Worm (Caenorhabditis elegans) whole organism, dauer: ENCODE results near the gene W04E12.3.

Experiments used
- unc-62 ChIP-seq: sonication (generic microtip); optimal IDR thresholded peaks from 2 replicates; lab custom pipeline; 2017; ENCODE audit warnings: missing biosample characterization, missing genetic modification reagents, missing genetic modification characterization

The W04E12.3 gene

ce11 chrV:19733728-19734127 is 8.0 kb upstream of the W04E12.3 start:
- TF ChIP-seq unc-62 (GFP tag; lab: Kevin White, UChicago): no peak

DNA sequence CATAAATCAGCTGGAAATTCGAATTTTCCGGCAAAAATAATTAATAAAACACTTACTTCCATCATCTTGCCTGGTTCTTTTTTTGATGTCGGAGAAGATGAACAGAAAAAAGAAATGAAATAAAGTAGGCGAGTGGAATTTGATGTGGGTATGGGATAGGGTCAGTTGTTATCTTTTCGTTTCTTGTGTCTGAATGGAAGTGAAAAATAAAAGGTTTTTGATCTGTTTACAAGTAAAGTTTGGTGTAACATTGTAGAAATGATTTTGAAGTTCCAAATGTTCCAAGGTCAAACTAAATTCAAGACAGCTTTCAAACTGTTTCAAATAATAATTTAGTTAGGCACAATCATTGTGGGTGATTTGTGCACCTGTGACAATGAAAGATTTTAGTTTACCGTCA is 4.3 kb upstream of the W04E12.3 start, which contains the start of gene W04E12.7:
TSS of gene W04E12.7 (minus strand) at position 101 of the 400 bp plus-strand sequence.
- no peak for TF ChIP-seq unc-62 (GFP tag; lab: Kevin White, UChicago)

DNA sequence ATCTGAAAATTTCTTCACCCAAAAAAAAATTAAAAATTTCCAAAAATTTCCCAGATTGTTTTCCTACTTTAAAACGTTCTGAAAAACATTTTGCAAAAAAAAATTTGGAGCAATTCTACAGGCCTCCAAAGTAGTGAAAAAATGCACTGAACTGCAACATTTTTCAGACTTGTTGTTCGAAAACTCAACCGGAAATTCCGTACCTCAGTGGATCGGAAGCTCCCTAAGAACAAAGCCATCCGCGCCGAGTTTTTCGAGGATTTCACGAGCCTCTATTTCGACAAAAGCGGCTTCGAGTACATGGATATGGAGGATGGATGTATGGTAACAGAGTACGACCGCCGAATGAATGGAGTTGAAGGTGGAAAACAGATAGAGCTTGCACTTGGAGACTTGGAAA is 3.6 kb upstream of the W04E12.3 start, which contains the start of gene fbxa-131:
TSS of gene fbxa-131 (plus strand) at position 301 of the 400 bp plus-strand sequence.
- TF ChIP-seq unc-62 (GFP tag; lab: Kevin White, UChicago): no peak

DNA sequence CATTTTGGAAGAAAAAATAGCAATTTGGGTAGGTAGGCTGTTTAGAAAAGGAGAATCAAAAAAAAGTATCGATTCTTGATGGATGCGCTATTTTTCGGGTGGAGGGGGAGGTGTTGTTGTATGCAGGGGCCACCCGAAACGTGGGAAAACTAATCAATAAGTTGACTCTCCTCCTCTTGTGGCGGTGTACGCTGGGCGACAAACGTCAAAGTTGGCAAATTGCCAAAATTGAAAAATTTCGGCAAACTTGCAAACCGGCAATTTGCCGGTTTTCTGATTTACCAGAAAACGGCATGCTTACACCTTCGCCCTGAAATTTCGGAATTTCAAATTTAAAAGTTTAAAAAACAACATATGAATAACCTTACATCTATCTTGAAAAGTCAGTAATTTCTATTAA is 717 bp upstream of the W04E12.3 start, which contains the start of gene W04E12.2:
TSS of gene W04E12.2 (minus strand) at position 101 of the 400 bp plus-strand sequence.
- no peak for TF ChIP-seq unc-62 (GFP tag; lab: Kevin White, UChicago)

ce11 chrV:19743305-19743704 is 1.6 kb downstream of the W04E12.3 start, which contains the start of gene W04E12.4:
TSS of gene W04E12.4 (plus strand) at chrV:19743605.
- TF ChIP-seq unc-62 (GFP tag; lab: Kevin White, UChicago): no peak

- TF ChIP-seq unc-62 (GFP tag; lab: Kevin White, UChicago): no peak
Observed at ce11 chrV:19743794-19744193, 2.0 kb downstream of the W04E12.3 start.

DNA sequence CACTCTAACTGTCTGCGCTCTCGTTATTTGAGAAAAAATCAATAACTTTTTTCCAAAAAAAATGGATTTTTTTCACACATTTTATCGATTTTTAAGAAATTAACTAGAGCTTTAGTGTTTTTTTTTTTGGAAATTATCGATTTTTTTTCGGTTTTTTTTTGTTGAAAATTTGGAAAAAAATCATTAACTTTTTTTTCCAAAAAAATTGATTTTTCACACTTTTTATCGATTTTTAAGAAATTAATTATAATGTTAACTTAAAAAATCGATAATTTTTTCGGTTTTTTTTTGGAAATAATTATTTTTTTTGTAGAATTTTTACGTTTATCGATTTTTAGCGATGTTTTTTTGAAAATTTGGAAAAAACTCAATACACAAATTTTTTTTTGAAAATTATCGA is 2.5 kb downstream of the W04E12.3 start:
- no peak for TF ChIP-seq unc-62 (GFP tag; lab: Kevin White, UChicago)

ce11 chrV:19745852-19746251 is 4.1 kb downstream of the W04E12.3 start, which contains the start of gene W04E12.5:
TSS of gene W04E12.5 (plus strand) at chrV:19746152.
- TF ChIP-seq unc-62 (GFP tag; lab: Kevin White, UChicago): no peak

- TF ChIP-seq unc-62 (GFP tag; lab: Kevin White, UChicago): no peak
Observed at ce11 chrV:19747144-19747543, 5.4 kb downstream of the W04E12.3 start.

DNA sequence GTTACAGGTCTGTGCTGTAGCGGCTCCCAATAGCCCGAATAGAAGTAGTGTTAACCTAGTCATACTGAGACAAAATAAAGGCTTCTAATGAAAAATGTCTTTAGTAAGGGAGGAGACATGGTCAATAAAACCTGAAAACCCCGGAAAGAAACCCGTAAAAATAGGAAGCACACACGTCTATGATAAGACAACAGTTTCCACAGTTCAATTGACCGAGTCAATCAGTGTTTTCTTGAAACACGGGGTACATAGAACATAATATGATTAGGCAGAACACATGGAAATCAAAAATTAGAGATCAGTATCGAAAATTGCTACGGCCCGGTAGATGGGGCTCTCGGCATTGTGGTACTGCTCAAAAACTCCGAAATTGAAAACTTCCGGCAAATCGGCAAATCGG is 9.4 kb downstream of the W04E12.3 start, which contains the start of gene clec-49:
TSS of gene clec-49 (minus strand) at position 103 of the 400 bp plus-strand sequence.
- no peak for TF ChIP-seq unc-62 (GFP tag; lab: Kevin White, UChicago)

DNA sequence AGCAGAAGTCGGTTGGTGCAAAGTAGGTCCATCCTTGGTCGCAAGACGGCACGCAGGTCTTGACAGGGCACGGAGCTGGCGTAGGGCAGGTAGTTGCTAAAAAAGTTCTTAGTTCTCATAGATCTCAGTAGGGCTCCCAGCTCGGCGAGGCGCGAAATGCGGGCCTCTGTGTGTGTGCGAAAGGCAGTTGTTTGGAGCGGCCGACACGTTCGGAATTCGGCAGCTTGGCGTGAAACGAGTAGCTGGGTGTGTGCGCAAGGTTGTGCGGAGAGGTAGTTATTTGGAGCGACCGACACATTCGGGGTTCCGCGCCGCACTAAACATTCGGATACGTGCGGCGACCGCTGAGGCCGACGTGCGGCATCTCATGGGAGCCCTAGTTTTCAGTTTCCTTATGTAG is 11.1 kb downstream of the W04E12.3 start:
- TF ChIP-seq unc-62 (GFP tag; lab: Kevin White, UChicago): no peak

DNA sequence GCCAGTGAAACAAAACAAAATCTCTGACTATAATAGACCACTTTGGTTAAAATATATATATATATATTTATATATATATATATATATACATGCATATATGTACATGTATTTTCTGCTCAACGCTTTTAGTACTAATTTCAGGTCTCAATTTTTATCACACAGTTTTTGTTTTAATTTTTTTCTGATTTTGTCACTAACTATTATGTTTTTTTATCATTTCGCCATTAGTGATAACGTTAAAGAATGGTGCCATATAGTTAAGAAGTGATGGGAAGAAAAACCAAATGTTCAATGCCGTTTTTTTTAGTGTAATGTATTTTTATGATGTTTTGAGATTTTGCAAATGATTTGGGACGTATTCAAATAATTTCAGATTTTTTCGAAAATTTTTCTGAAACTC is 12.6 kb downstream of the W04E12.3 start:
- no peak for TF ChIP-seq unc-62 (GFP tag; lab: Kevin White, UChicago)

DNA sequence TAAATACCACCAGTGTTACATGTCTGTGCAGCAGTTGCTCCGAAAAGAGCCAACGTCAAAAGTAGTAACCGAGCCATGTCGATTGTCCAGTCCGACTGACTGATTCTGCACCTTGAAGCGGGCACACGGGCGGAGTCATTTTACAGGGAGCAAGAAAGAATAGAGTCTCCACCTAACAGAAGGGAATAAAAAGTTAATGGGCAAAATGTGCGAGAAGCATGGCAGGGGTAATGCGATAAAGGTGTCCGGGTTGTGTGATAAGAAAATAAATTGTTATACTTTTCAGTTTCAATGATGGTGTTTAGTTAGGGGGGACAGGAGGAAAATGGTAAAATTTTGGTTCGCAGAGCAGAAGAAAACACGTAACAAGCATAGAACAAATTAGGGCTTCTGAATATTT is 13.5 kb downstream of the W04E12.3 start, which contains the start of gene clec-50:
TSS of gene clec-50 (minus strand) at position 109 of the 400 bp plus-strand sequence.
- no peak for TF ChIP-seq unc-62 (GFP tag; lab: Kevin White, UChicago)

DNA sequence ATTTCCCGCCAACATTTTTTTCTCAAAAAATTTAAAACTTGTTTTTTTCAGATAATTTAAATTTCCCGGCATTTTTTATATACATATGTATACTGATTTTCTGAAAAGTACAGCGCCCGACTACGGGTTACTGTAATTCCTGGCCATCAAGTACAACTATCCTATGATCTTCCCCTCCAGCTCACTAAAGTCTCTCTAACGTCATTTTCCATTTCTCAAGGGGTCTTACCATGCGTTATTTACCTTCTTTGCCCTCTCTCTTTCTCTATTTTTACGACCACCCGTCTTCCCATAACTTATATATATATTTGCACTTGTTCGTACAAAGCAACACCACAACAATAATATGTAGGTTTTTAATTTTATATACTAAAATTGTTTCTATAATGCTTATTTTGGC is 14.5 kb downstream of the W04E12.3 start, which contains the start of gene W04E12.9:
TSS of gene W04E12.9 (plus strand) at position 301 of the 400 bp plus-strand sequence.
- no peak for TF ChIP-seq unc-62 (GFP tag; lab: Kevin White, UChicago)

DNA sequence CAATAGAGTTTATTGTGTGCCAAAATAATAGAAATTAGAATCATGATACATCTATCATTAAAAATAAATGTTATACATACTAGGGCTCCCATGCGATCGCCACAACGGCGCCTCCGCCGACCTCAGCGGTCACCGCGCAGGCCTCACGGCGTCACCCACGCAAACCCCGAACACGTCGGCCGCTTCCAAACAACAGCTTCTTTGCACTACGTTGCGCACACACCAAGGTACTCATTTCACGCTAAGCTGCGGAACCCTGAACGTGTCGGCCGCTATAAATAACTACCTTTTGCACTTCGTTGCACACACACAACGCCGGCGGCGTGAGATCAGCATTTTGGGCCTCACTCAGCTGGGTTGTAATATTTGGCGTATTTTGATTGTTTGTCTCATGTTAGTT is 17.5 kb downstream of the W04E12.3 start:
- no peak for TF ChIP-seq unc-62 (GFP tag; lab: Kevin White, UChicago)

DNA sequence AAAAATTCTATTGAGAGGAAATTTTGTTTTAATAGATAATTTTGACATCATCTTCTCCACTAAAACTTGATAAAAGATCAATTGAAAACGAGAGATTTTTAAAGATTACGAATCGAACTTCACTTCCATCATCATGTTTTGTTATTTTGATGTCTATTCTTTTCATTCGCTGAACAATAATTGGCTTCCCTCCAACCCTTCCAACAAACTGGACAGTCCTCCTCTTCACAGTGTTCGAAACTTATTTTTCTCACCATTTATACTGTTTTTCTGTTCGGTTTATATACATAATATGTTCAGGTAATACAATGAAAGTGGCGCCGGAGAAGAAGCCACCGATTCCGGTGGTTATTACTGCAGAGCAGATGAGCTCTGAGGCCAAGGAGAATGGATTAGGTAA is 19.0 kb downstream of the W04E12.3 start, which contains the start of gene M162.5:
TSS of gene M162.5 (plus strand) at position 301 of the 400 bp plus-strand sequence.
- TF ChIP-seq unc-62 (GFP tag; lab: Kevin White, UChicago): no peak

ce11 chrV:19767719-19768118 is 26.0 kb downstream of the W04E12.3 start:
- TF ChIP-seq unc-62 (GFP tag; lab: Kevin White, UChicago): no peak
